Fruit fly (Drosophila melanogaster) whole organism, prepupa: Measurements from ENCODE around the gene Capr.

ENCODE experiments used
- Blimp-1 ChIP-seq: fragments of 200-800 bp; sonication (Bioruptor generic); optimal IDR thresholded peaks from 3 replicates; lab custom pipeline; 2017; ENCODE audit warnings: missing biosample characterization, missing genetic modification characterization, mild to moderate bottlenecking, moderate library complexity, missing genetic modification reagents
- CG10631 ChIP-seq: fragments of 200-800 bp; sonication (Bioruptor generic); optimal IDR thresholded peaks from 2 replicates; lab custom pipeline; 2016; ENCODE audit warnings: missing biosample characterization, missing genetic modification characterization
- CG11762 ChIP-seq: fragments of 200-800 bp; sonication (Bioruptor generic); optimal IDR thresholded peaks from 3 replicates; lab custom pipeline; 2016; ENCODE audit warnings: missing biosample characterization, missing genetic modification characterization; ENCODE audit not compliant: insufficient read depth
- CG11902 ChIP-seq: fragments of 200-800 bp; sonication (Bioruptor generic); optimal IDR thresholded peaks from 3 replicates; lab custom pipeline; 2016; ENCODE audit warnings: missing biosample characterization, missing genetic modification characterization
- CG15336 ChIP-seq: fragments of 200-800 bp; sonication (Bioruptor generic); IDR thresholded peaks from 2 replicates; pipeline ENCODE4 v1.3.6; 2022; ENCODE audit warnings: missing biosample characterization, missing genetic modification characterization
- CG3032 ChIP-seq: fragments of 200-800 bp; optimal IDR thresholded peaks from 2 replicates; lab custom pipeline; 2019; ENCODE audit warnings: missing biosample characterization, mild to moderate bottlenecking, missing genetic modification characterization, moderate library complexity
- CG34406 ChIP-seq: fragments of 200-800 bp; sonication (Bioruptor generic); optimal IDR thresholded peaks from 3 replicates; lab custom pipeline; 2016; ENCODE audit warnings: missing biosample characterization, missing genetic modification characterization
- CG3919 ChIP-seq: fragments of 200-800 bp; sonication (Bioruptor generic); optimal IDR thresholded peaks from 3 replicates; lab custom pipeline; 2016; ENCODE audit warnings: missing biosample characterization, missing genetic modification characterization
- CG4318 ChIP-seq: fragments of 200-800 bp; sonication (Bioruptor generic); optimal IDR thresholded peaks from 3 replicates; lab custom pipeline; 2017; ENCODE audit warnings: missing biosample characterization, mild to moderate bottlenecking, missing genetic modification characterization
- CG6163 ChIP-seq: fragments of 200-800 bp; sonication (Bioruptor generic); IDR thresholded peaks from 3 replicates; pipeline ENCODE4 v1.3.6; 2022; ENCODE audit warnings: missing biosample characterization, missing genetic modification characterization
- CG6792 ChIP-seq: fragments of 200-800 bp; sonication (Bioruptor generic); optimal IDR thresholded peaks from 3 replicates; lab custom pipeline; 2016; ENCODE audit warnings: missing biosample characterization, missing genetic modification characterization
- CG6808 ChIP-seq: fragments of 200-800 bp; sonication (Bioruptor generic); optimal IDR thresholded peaks from 3 replicates; lab custom pipeline; 2017; ENCODE audit warnings: missing biosample characterization, missing genetic modification characterization, mild to moderate bottlenecking, moderate library complexity, missing genetic modification reagents
- CG6854 ChIP-seq: fragments of 200-800 bp; sonication (Bioruptor generic); optimal IDR thresholded peaks from 2 replicates; lab custom pipeline; 2017; ENCODE audit warnings: missing biosample characterization, mild to moderate bottlenecking, missing genetic modification characterization
- CG7368 ChIP-seq: fragments of 200-800 bp; sonication (Bioruptor generic); optimal IDR thresholded peaks from 3 replicates; lab custom pipeline; 2016; ENCODE audit warnings: missing biosample characterization, missing genetic modification characterization
- CG8119 ChIP-seq: fragments of 200-800 bp; sonication (Bioruptor generic); IDR thresholded peaks from 3 replicates; pipeline ENCODE4 v1.3.6; 2022; ENCODE audit warnings: missing biosample characterization, missing genetic modification characterization
- CG8319 ChIP-seq: fragments of 200-800 bp; sonication (Bioruptor generic); optimal IDR thresholded peaks from 3 replicates; lab custom pipeline; 2016; ENCODE audit warnings: missing biosample characterization, missing genetic modification characterization
- CG8632 ChIP-seq: fragments of 200-800 bp; sonication (Bioruptor generic); optimal IDR thresholded peaks from 3 replicates; lab custom pipeline; 2016; ENCODE audit warnings: missing biosample characterization, missing genetic modification characterization
- CG9139 ChIP-seq: fragments of 200-800 bp; sonication (Bioruptor generic); optimal IDR thresholded peaks from 3 replicates; lab custom pipeline; 2017; ENCODE audit warnings: missing biosample characterization, mild to moderate bottlenecking, missing genetic modification characterization
- Eip75B ChIP-seq: fragments of 200-800 bp; sonication (Bioruptor generic); optimal IDR thresholded peaks from 3 replicates; lab custom pipeline; 2016; ENCODE audit warnings: missing biosample characterization, missing genetic modification characterization
- Eip93F ChIP-seq: fragments of 200-800 bp; sonication (Bioruptor generic); optimal IDR thresholded peaks from 2 replicates; lab custom pipeline; 2016; ENCODE audit warnings: missing biosample characterization, mild to moderate bottlenecking, missing genetic modification characterization
- Ets21C ChIP-seq: fragments of 200-800 bp; sonication (Bioruptor generic); optimal IDR thresholded peaks from 3 replicates; lab custom pipeline; 2016; ENCODE audit warnings: missing biosample characterization, missing genetic modification characterization
- Ets96B ChIP-seq: fragments of 200-800 bp; optimal IDR thresholded peaks from 2 replicates; lab custom pipeline; 2019; ENCODE audit warnings: missing biosample characterization, mild to moderate bottlenecking, missing genetic modification characterization, moderate library complexity
- Hr38 ChIP-seq: sonication (Bioruptor generic); optimal IDR thresholded peaks from 2 replicates; lab custom pipeline; 2016; ENCODE audit warnings: missing biosample characterization, missing genetic modification characterization
- Hr39 ChIP-seq: fragments of 200-800 bp; sonication (Bioruptor generic); optimal IDR thresholded peaks from 2 replicates; lab custom pipeline; 2016; ENCODE audit warnings: missing biosample characterization, missing genetic modification characterization
- Hr4 ChIP-seq: fragments of 200-800 bp; sonication (Bioruptor generic); optimal IDR thresholded peaks from 3 replicates; lab custom pipeline; 2016; ENCODE audit warnings: missing biosample characterization, missing genetic modification characterization
- Lpt ChIP-seq: fragments of 200-800 bp; sonication (Bioruptor generic); optimal IDR thresholded peaks from 3 replicates; lab custom pipeline; 2016; ENCODE audit warnings: missing biosample characterization, missing genetic modification characterization
- Met ChIP-seq: fragments of 200-800 bp; sonication (Bioruptor generic); optimal IDR thresholded peaks from 3 replicates; lab custom pipeline; 2016; ENCODE audit warnings: missing biosample characterization, missing genetic modification characterization
- OdsH ChIP-seq: fragments of 200-800 bp; sonication (Bioruptor generic); optimal IDR thresholded peaks from 3 replicates; lab custom pipeline; 2016; ENCODE audit warnings: missing biosample characterization, missing genetic modification characterization
- Smox ChIP-seq: fragments of 200-800 bp; sonication (Bioruptor generic); optimal IDR thresholded peaks from 3 replicates; lab custom pipeline; 2016; ENCODE audit warnings: missing biosample characterization, missing genetic modification characterization
- Sox102F ChIP-seq: fragments of 200-800 bp; sonication (Bioruptor generic); optimal IDR thresholded peaks from 2 replicates; lab custom pipeline; 2016; ENCODE audit warnings: missing biosample characterization, mild to moderate bottlenecking, missing genetic modification characterization
- Sox15 ChIP-seq: fragments of 200-800 bp; sonication (Bioruptor generic); optimal IDR thresholded peaks from 3 replicates; lab custom pipeline; 2016; ENCODE audit warnings: missing biosample characterization, missing genetic modification characterization
- acj6 ChIP-seq: fragments of 200-800 bp; sonication (Bioruptor generic); optimal IDR thresholded peaks from 3 replicates; lab custom pipeline; 2016; ENCODE audit warnings: missing biosample characterization, missing genetic modification characterization
- cyc ChIP-seq: fragments of 200-800 bp; sonication (Bioruptor generic); optimal IDR thresholded peaks from 3 replicates; lab custom pipeline; 2016; ENCODE audit warnings: missing biosample characterization, missing genetic modification characterization
- dac ChIP-seq: fragments of 200-800 bp; sonication (Bioruptor generic); optimal IDR thresholded peaks from 2 replicates; lab custom pipeline; 2017; ENCODE audit warnings: missing biosample characterization, mild to moderate bottlenecking, missing genetic modification characterization
- dsx ChIP-seq: fragments of 200-800 bp; optimal IDR thresholded peaks from 3 replicates; lab custom pipeline; 2019; ENCODE audit warnings: missing biosample characterization, mild to moderate bottlenecking, missing genetic modification characterization, moderate library complexity; ENCODE audit not compliant: poor library complexity, severe bottlenecking
- eg ChIP-seq: fragments of 200-800 bp; sonication (Bioruptor generic); IDR thresholded peaks from 3 replicates; pipeline ENCODE4 v1.3.6; 2022; ENCODE audit warnings: missing biosample characterization, missing genetic modification characterization
- esn ChIP-seq: fragments of 200-800 bp; sonication (Bioruptor generic); optimal IDR thresholded peaks from 2 replicates; lab custom pipeline; 2016; ENCODE audit warnings: missing biosample characterization, mild to moderate bottlenecking, missing genetic modification characterization, moderate library complexity
- fd59A ChIP-seq: fragments of 200-800 bp; sonication (Bioruptor generic); optimal IDR thresholded peaks from 2 replicates; lab custom pipeline; 2017; ENCODE audit warnings: missing biosample characterization, mild to moderate bottlenecking, missing genetic modification characterization, missing genetic modification reagents
- fd85E ChIP-seq: fragments of 200-800 bp; sonication (Bioruptor generic); optimal IDR thresholded peaks from 3 replicates; lab custom pipeline; 2016; ENCODE audit warnings: missing biosample characterization, missing genetic modification characterization
- fkh ChIP-seq: fragments of 200-800 bp; sonication (Bioruptor generic); optimal IDR thresholded peaks from 3 replicates; lab custom pipeline; 2017; ENCODE audit warnings: missing biosample characterization, mild to moderate bottlenecking, missing genetic modification characterization, moderate library complexity
- lz ChIP-seq: fragments of 200-800 bp; sonication (Bioruptor generic); optimal IDR thresholded peaks from 3 replicates; lab custom pipeline; 2016; ENCODE audit warnings: missing biosample characterization, missing genetic modification characterization
- net ChIP-seq: fragments of 200-800 bp; sonication (Bioruptor generic); optimal IDR thresholded peaks from 3 replicates; lab custom pipeline; 2016; ENCODE audit warnings: missing biosample characterization, missing genetic modification characterization
- pdm3 ChIP-seq: fragments of 200-800 bp; sonication (Bioruptor generic); optimal IDR thresholded peaks from 3 replicates; lab custom pipeline; 2016; ENCODE audit warnings: missing biosample characterization, missing genetic modification characterization
- salr ChIP-seq, 2 experiments: fragments of 200-800 bp; sonication (Bioruptor generic); optimal IDR thresholded peaks; 3 replicates each; lab custom pipeline; 2016 to 2018; ENCODE audit warnings: missing biosample characterization in 2 of 2, missing genetic modification characterization in 2 of 2, mild to moderate bottlenecking in 1 of 2
- spab ChIP-seq: fragments of 200-800 bp; sonication (Bioruptor generic); optimal IDR thresholded peaks from 2 replicates; lab custom pipeline; 2017; ENCODE audit warnings: missing biosample characterization, mild to moderate bottlenecking, missing genetic modification characterization, missing genetic modification reagents
- ss ChIP-seq, 2 experiments: fragments of 200-800 bp; sonication (Bioruptor generic); optimal IDR thresholded peaks; 2 replicates in 1 of 2; 3 replicates in 1 of 2; lab custom pipeline; 2017 to 2018; ENCODE audit warnings: mild to moderate bottlenecking in 2 of 2, missing biosample characterization in 2 of 2, missing genetic modification characterization in 2 of 2, moderate library complexity in 1 of 2
- svp ChIP-seq: fragments of 200-800 bp; sonication (Bioruptor generic); peaks from one replicate; lab custom pipeline; 2016; ENCODE audit warnings: missing biosample characterization, missing genetic modification characterization
- vri ChIP-seq: fragments of 200-800 bp; sonication (Bioruptor generic); optimal IDR thresholded peaks from 3 replicates; lab custom pipeline; 2016; ENCODE audit warnings: missing biosample characterization, mild to moderate bottlenecking, missing genetic modification characterization

Gene Capr

dm6 chr3L:18675363-18675866 is 2.3 kb upstream of the Capr start, which contains the start of the genes GNBP2 and GNBP1 (continued):
- TF ChIP-seq Hr38 (GFP tag; lab: Kevin White, UChicago) = no peak
- TF ChIP-seq CG4318 = peak; percentile 55
- peak; percentile 96 for TF ChIP-seq CG15336 (GFP tag; lab: Robert Waterston, UW)
- peak; percentile 83 for TF ChIP-seq Ets96B
- TF ChIP-seq CG6854 (GFP tag; lab: Kevin White, UChicago) = no peak
- TF ChIP-seq dsx = peak; percentile 71
- no peak for TF ChIP-seq CG6808 (GFP tag; lab: Kevin White, UChicago)
- peak; percentile 50 for TF ChIP-seq Hr39 (GFP tag; lab: Kevin White, UChicago)
- peak; percentile 84 for TF ChIP-seq CG11762
- TF ChIP-seq CG11902 (GFP tag; lab: Kevin White, UChicago) = peak; percentile 67
- peak; percentile 88 for TF ChIP-seq CG10631 (GFP tag; lab: Kevin White, UChicago)
- peak; percentile 87 for TF ChIP-seq Met (GFP tag; lab: Kevin White, UChicago)
- peak; percentile 64 for TF ChIP-seq CG8319
- peak; percentile 40 for TF ChIP-seq CG9139 (GFP tag; lab: Kevin White, UChicago)
- peak; percentile 79 for TF ChIP-seq lz (GFP tag; lab: Kevin White, UChicago)
- peak; percentile 93 for TF ChIP-seq CG34406 (GFP tag; lab: Kevin White, UChicago)
- TF ChIP-seq fd85E = no peak
- peak; percentile 83 for TF ChIP-seq Lpt (GFP tag; lab: Kevin White, UChicago)
- peak; percentile 87 for TF ChIP-seq net (GFP tag; lab: Kevin White, UChicago)
- TF ChIP-seq CG6163 (GFP tag; lab: Robert Waterston, UW) = peak; percentile 90; the same call in 2 of the 3 replicates
- TF ChIP-seq CG7368 (GFP tag; lab: Kevin White, UChicago) = peak; percentile 85
- peak; percentile 54 for TF ChIP-seq Sox15
- peak; percentile 97 for TF ChIP-seq eg
- TF ChIP-seq CG8119 = peak; percentile 95
- peak; percentile 77 for TF ChIP-seq Hr4 (GFP tag; lab: Kevin White, UChicago)
- peak; percentile 64 for TF ChIP-seq Blimp-1 (GFP tag; lab: Kevin White, UChicago)
- peak; percentile 85 for TF ChIP-seq acj6 (GFP tag; lab: Kevin White, UChicago)
- TF ChIP-seq CG3032 (tag; lab: Kevin White, UChicago) = peak; percentile 86
- peak; percentile 85 for TF ChIP-seq cyc
- TF ChIP-seq Sox102F (GFP tag; lab: Kevin White, UChicago) = peak; percentile 80
- no peak for TF ChIP-seq Eip75B (GFP tag; lab: Kevin White, UChicago)
- TF ChIP-seq, all 60 proteins: peak for 49

- TF ChIP-seq lz (GFP tag; lab: Kevin White, UChicago) (peak; percentile 61), vri (GFP tag; lab: Kevin White, UChicago) (no peak), Hr39 (GFP tag; lab: Kevin White, UChicago) (no peak), pdm3 (GFP tag; lab: Kevin White, UChicago) (no peak), CG9139 (GFP tag; lab: Kevin White, UChicago) (no peak), Eip75B (GFP tag; lab: Kevin White, UChicago) (peak; percentile 63), esn (GFP tag; lab: Kevin White, UChicago) (peak; percentile 57), CG6808 (GFP tag; lab: Kevin White, UChicago) (no peak), CG6163 (GFP tag; lab: Robert Waterston, UW) (peak; percentile 35; the same call in 2 of the 3 replicates), cyc (peak; percentile 34), salr (GFP tag; optimal IDR thresholded peaks at IDR 0.05; lab: Kevin White, UChicago) (no peak), Sox15 (no peak), spab (GFP tag; lab: Kevin White, UChicago) (no peak), Eip93F (GFP tag; lab: Kevin White, UChicago) (no peak), fd59A (GFP tag; lab: Kevin White, UChicago) (no peak), eg (no peak), Blimp-1 (GFP tag; lab: Kevin White, UChicago) (no peak), Ets21C (GFP tag; lab: Kevin White, UChicago) (no peak), CG8632 (GFP tag; lab: Kevin White, UChicago) (peak; percentile 24), CG7368 (GFP tag; lab: Kevin White, UChicago) (no peak), CG34406 (GFP tag; lab: Kevin White, UChicago) (no peak), CG6792 (GFP tag; lab: Kevin White, UChicago) (peak; percentile 48), fkh (GFP tag; lab: Kevin White, UChicago) (no peak), svp (peak; percentile 82), CG8119 (0 out of 3 replicates have a peak, but pooled peaks have one; percentile 23), dac (no peak), OdsH (GFP tag; lab: Kevin White, UChicago) (no peak), ss (GFP tag; optimal IDR thresholded peaks at IDR 0.05; lab: Kevin White, UChicago) (no peak), Smox (GFP tag; lab: Kevin White, UChicago) (no peak), net (GFP tag; lab: Kevin White, UChicago) (no peak), CG3919 (GFP tag; lab: Kevin White, UChicago) (peak; percentile 48), CG11762 (no peak), CG10631 (GFP tag; lab: Kevin White, UChicago) (no peak), Lpt (GFP tag; lab: Kevin White, UChicago) (no peak)
Observed at dm6 chr3L:18672203-18672602, 921 bp downstream of the Capr start.
